Fruit fly (Drosophila melanogaster): ENCODE data around the gene DopEcR.

The DopEcR gene

dm6 chr3L:4412974-4413373 is 32.8 kb upstream of the DopEcR start (continued):
- TF ChIP-seq dac (GFP tag; optimal IDR thresholded peaks at IDR 0.05) (no peak), Smox (GFP tag; optimal IDR thresholded peaks at IDR 0.05) (no peak), CG8632 (GFP tag; optimal IDR thresholded peaks at IDR 0.05) (no peak), Hr38 (GFP tag; optimal IDR thresholded peaks at IDR 0.05) (no peak), Sox102F (GFP tag; optimal IDR thresholded peaks at IDR 0.05) (no peak), CG31627 (GFP tag; optimal IDR thresholded peaks at IDR 0.05) (no peak), topi (GFP tag; optimal IDR thresholded peaks at IDR 0.05) (no peak), CG10669 (GFP tag; optimal IDR thresholded peaks at IDR 0.05) (no peak), Lpt (GFP tag; optimal IDR thresholded peaks at IDR 0.05) (peak; percentile 24), Ets96B (tag; optimal IDR thresholded peaks at IDR 0.05) (no peak), CG8319 (GFP tag; optimal IDR thresholded peaks at IDR 0.05) (no peak), CG3032 (tag; optimal IDR thresholded peaks at IDR 0.05) (no peak), CG11762 (GFP tag; optimal IDR thresholded peaks at IDR 0.05; ENCODE audit: insufficient read depth) (no peak), CG6854 (GFP tag; optimal IDR thresholded peaks at IDR 0.05) (no peak), Eip75B (GFP tag; optimal IDR thresholded peaks at IDR 0.05) (no peak), fd59A (GFP tag; optimal IDR thresholded peaks at IDR 0.05) (no peak), Eip78C (GFP tag) (no peak), net (GFP tag; optimal IDR thresholded peaks at IDR 0.05) (peak; percentile 17), Sox14 (GFP tag; optimal IDR thresholded peaks at IDR 0.05) (no peak), CG7368 (GFP tag; optimal IDR thresholded peaks at IDR 0.05) (no peak), Eip93F (GFP tag; optimal IDR thresholded peaks at IDR 0.05) (no peak), fd85E (GFP tag; optimal IDR thresholded peaks at IDR 0.05) (no peak), Blimp-1 (GFP tag; optimal IDR thresholded peaks at IDR 0.05) (no peak), CG9139 (GFP tag; optimal IDR thresholded peaks at IDR 0.05) (no peak), CG6276 (GFP tag; optimal IDR thresholded peaks at IDR 0.05) (peak; percentile 32), salr (GFP tag; optimal IDR thresholded peaks at IDR 0.05) (no peak), CG32006 (GFP tag; optimal IDR thresholded peaks at IDR 0.05) (peak; percentile 47), spab (GFP tag; optimal IDR thresholded peaks at IDR 0.05) (no peak), CG34406 (GFP tag; optimal IDR thresholded peaks at IDR 0.05) (no peak), CG10631 (GFP tag; optimal IDR thresholded peaks at IDR 0.05) (no peak), CG11294 (GFP tag; IDR thresholded peaks at IDR 0.05) (peak; percentile 62)

dm6 chr3L:4411951-4412350 is 31.8 kb upstream of the DopEcR start:
- no peak for TF ChIP-seq achi (GFP tag; optimal IDR thresholded peaks at IDR 0.05)
- no peak for TF ChIP-seq CG1621 (tag; optimal IDR thresholded peaks at IDR 0.05)
- no peak for TF ChIP-seq cyc (GFP tag; optimal IDR thresholded peaks at IDR 0.05)
- no peak for TF ChIP-seq net (GFP tag; optimal IDR thresholded peaks at IDR 0.05)
- TF ChIP-seq CG6792 (GFP tag; optimal IDR thresholded peaks at IDR 0.05), result no peak
- TF ChIP-seq fd85E (GFP tag; optimal IDR thresholded peaks at IDR 0.05), result no peak
- no peak for TF ChIP-seq spab (GFP tag; optimal IDR thresholded peaks at IDR 0.05)
- TF ChIP-seq Sox15 (GFP tag; optimal IDR thresholded peaks at IDR 0.05), result no peak

dm6 chr3L:4411025-4411873 is 31.1 kb upstream of the DopEcR start:
- no peak for TF ChIP-seq CG6854 (GFP tag; optimal IDR thresholded peaks at IDR 0.05)
- no peak for TF ChIP-seq achi (GFP tag; optimal IDR thresholded peaks at IDR 0.05)
- no peak for TF ChIP-seq CG6163 (GFP tag; IDR thresholded peaks at IDR 0.05)
- TF ChIP-seq Hr4 (GFP tag; optimal IDR thresholded peaks at IDR 0.05), result peak; percentile 21
- TF ChIP-seq CG11294 (GFP tag; IDR thresholded peaks at IDR 0.05), result no peak
- TF ChIP-seq vri (GFP tag; optimal IDR thresholded peaks at IDR 0.05), result peak; percentile 69
- TF ChIP-seq fd85E (GFP tag; optimal IDR thresholded peaks at IDR 0.05), result no peak
- TF ChIP-seq Sox102F (GFP tag; optimal IDR thresholded peaks at IDR 0.05), result peak; percentile 48
- peak; percentile 24 for TF ChIP-seq Hr39 (GFP tag; optimal IDR thresholded peaks at IDR 0.05)
- peak; percentile 30 for TF ChIP-seq esn (GFP tag; optimal IDR thresholded peaks at IDR 0.05)
- TF ChIP-seq CG9139 (GFP tag; optimal IDR thresholded peaks at IDR 0.05), result no peak
- no peak for TF ChIP-seq Blimp-1 (GFP tag; optimal IDR thresholded peaks at IDR 0.05)
- TF ChIP-seq CG15336 (GFP tag; IDR thresholded peaks at IDR 0.05), result no peak
- TF ChIP-seq pdm3 (GFP tag; optimal IDR thresholded peaks at IDR 0.05), result no peak
- TF ChIP-seq CG8119 (GFP tag; IDR thresholded peaks at IDR 0.05), result no peak
- no peak for TF ChIP-seq salr (GFP tag; optimal IDR thresholded peaks at IDR 0.05)
- TF ChIP-seq CG6792 (GFP tag; optimal IDR thresholded peaks at IDR 0.05), result peak; percentile 6
- TF ChIP-seq CG34406 (GFP tag; optimal IDR thresholded peaks at IDR 0.05), result no peak
- TF ChIP-seq CG11762 (GFP tag; optimal IDR thresholded peaks at IDR 0.05; ENCODE audit: insufficient read depth), result no peak
- TF ChIP-seq Ets21C (GFP tag; optimal IDR thresholded peaks at IDR 0.05), result no peak
- TF ChIP-seq eg (GFP tag; IDR thresholded peaks at IDR 0.05), result no peak
- TF ChIP-seq acj6 (GFP tag; optimal IDR thresholded peaks at IDR 0.05), result peak; percentile 19
- peak; percentile 67 for TF ChIP-seq Eip78C (GFP tag)
- TF ChIP-seq CG7368 (GFP tag; optimal IDR thresholded peaks at IDR 0.05), result no peak
- TF ChIP-seq Eip75B (GFP tag; optimal IDR thresholded peaks at IDR 0.05), result no peak

Data from whole organism, prepupa.